Worm (Caenorhabditis elegans): ENCODE results near the gene spc-2.

- TF ChIP-seq lin-11 (tag; optimal IDR thresholded peaks at IDR 0.05): no peak
- TF ChIP-seq ama-1 (optimal IDR thresholded peaks at IDR 0.05): no peak
- no peak for TF ChIP-seq sox-4 (tag; optimal IDR thresholded peaks at IDR 0.05)
- no peak for TF ChIP-seq hlh-30 (tag; optimal IDR thresholded peaks at IDR 0.05; ENCODE audit: insufficient read depth)
- no peak for TF ChIP-seq unc-86 (tag; optimal IDR thresholded peaks at IDR 0.05)
- no peak for TF ChIP-seq C38D4.7 (GFP tag; optimal IDR thresholded peaks at IDR 0.05)
- TF ChIP-seq elt-2 (tag; optimal IDR thresholded peaks at IDR 0.05): no peak
- TF ChIP-seq dmd-4 (tag; optimal IDR thresholded peaks at IDR 0.05; ENCODE audit: borderline replicate concordance): no peak
- no peak for TF ChIP-seq fkh-6 (tag; optimal IDR thresholded peaks at IDR 0.05)
- TF ChIP-seq pax-1 (tag; optimal IDR thresholded peaks at IDR 0.05): no peak
- TF ChIP-seq ceh-9 (tag; optimal IDR thresholded peaks at IDR 0.05): no peak
- no peak for TF ChIP-seq pag-3 (tag; optimal IDR thresholded peaks at IDR 0.05; ENCODE audit: borderline replicate concordance)
Measured at ce11 chrIII:8202754-8203153, 21.1 kb downstream of the spc-2 start, which contains the start of gene snb-5.
